Fruit fly (Drosophila melanogaster) whole organism, embryonic: ENCODE results near the gene Nadsyn.

Source experiments
- Aef1 ChIP-seq: fragments of 200-800 bp; sonication (Bioruptor generic); IDR thresholded peaks from 3 replicates; pipeline ENCODE4 v1.3.6; 2022; ENCODE audit warnings: missing biosample characterization, missing genetic modification characterization
- CG10274 ChIP-seq: fragments of 200-800 bp; sonication (Bioruptor generic); optimal IDR thresholded peaks from 3 replicates; lab custom pipeline; 2017; ENCODE audit warnings: missing biosample characterization, mild to moderate bottlenecking, missing genetic modification characterization
- CG11696 ChIP-seq: fragments of 200-800 bp; sonication (Bioruptor generic); IDR thresholded peaks from 2 replicates; pipeline ENCODE4 v1.3.6; 2022; ENCODE audit warnings: missing biosample characterization, missing genetic modification characterization
- CG12391 ChIP-seq: fragments of 200-800 bp; sonication (Bioruptor generic); optimal IDR thresholded peaks from 3 replicates; lab custom pipeline; 2018; ENCODE audit warnings: missing biosample characterization, mild to moderate bottlenecking, missing genetic modification characterization, moderate library complexity
- CG12659 ChIP-seq: fragments of 200-800 bp; sonication (Bioruptor generic); optimal IDR thresholded peaks from 3 replicates; lab custom pipeline; 2017; ENCODE audit warnings: mild to moderate bottlenecking, missing biosample characterization, missing genetic modification reagents, missing genetic modification characterization
- CG13424 ChIP-seq: fragments of 200-800 bp; sonication (Bioruptor generic); optimal IDR thresholded peaks from 2 replicates; lab custom pipeline; 2019; ENCODE audit warnings: missing biosample characterization, mild to moderate bottlenecking, missing genetic modification characterization, moderate library complexity
- CG15269 ChIP-seq: fragments of 200-800 bp; sonication (Bioruptor generic); optimal IDR thresholded peaks from 2 replicates; lab custom pipeline; 2018; ENCODE audit warnings: missing biosample characterization, mild to moderate bottlenecking, missing genetic modification characterization, moderate library complexity
- CG18011 ChIP-seq: fragments of 200-800 bp; sonication (Bioruptor generic); optimal IDR thresholded peaks from 2 replicates; lab custom pipeline; 2017; ENCODE audit warnings: missing biosample characterization, missing genetic modification characterization, mild to moderate bottlenecking, moderate library complexity, missing genotype
- CG18619 ChIP-seq: fragments of 200-800 bp; sonication (Bioruptor generic); optimal IDR thresholded peaks from 3 replicates; lab custom pipeline; 2017; ENCODE audit warnings: missing biosample characterization, mild to moderate bottlenecking, missing genetic modification characterization
- CG2678 ChIP-seq: fragments of 200-800 bp; sonication (Bioruptor generic); optimal IDR thresholded peaks from 3 replicates; lab custom pipeline; 2019; ENCODE audit warnings: missing biosample characterization, mild to moderate bottlenecking, missing genetic modification characterization, moderate library complexity
- CG3163 ChIP-seq: fragments of 200-800 bp; sonication (Bioruptor generic); optimal IDR thresholded peaks from 3 replicates; lab custom pipeline; 2016; ENCODE audit warnings: missing biosample characterization, missing genetic modification characterization
- CG32532 ChIP-seq: fragments of 200-800 bp; sonication (Bioruptor generic); IDR thresholded peaks from 2 replicates; pipeline ENCODE4 v1.3.6; 2022; ENCODE audit warnings: missing biosample characterization, missing genetic modification characterization
- CG32772 ChIP-seq: fragments of 200-800 bp; sonication (Bioruptor generic); IDR thresholded peaks from 2 replicates; pipeline ENCODE4 v1.3.6; 2022; ENCODE audit warnings: missing biosample characterization, missing genetic modification characterization
- CG5180 ChIP-seq: fragments of 200-800 bp; sonication (Bioruptor generic); optimal IDR thresholded peaks from 3 replicates; lab custom pipeline; 2017; ENCODE audit warnings: missing biosample characterization, missing genetic modification characterization, mild to moderate bottlenecking, moderate library complexity, missing genetic modification reagents
- CG6683 ChIP-seq: fragments of 200-800 bp; sonication (Bioruptor generic); optimal IDR thresholded peaks from 2 replicates; lab custom pipeline; 2017; ENCODE audit warnings: missing biosample characterization, mild to moderate bottlenecking, missing genetic modification characterization, missing genetic modification reagents
- CG6854 ChIP-seq: fragments of 200-800 bp; sonication (Bioruptor generic); optimal IDR thresholded peaks from 3 replicates; lab custom pipeline; 2017; ENCODE audit warnings: missing biosample characterization, mild to moderate bottlenecking, missing genetic modification characterization
- CG7271 ChIP-seq: fragments of 200-800 bp; sonication (Bioruptor generic); optimal IDR thresholded peaks from 2 replicates; lab custom pipeline; 2018; ENCODE audit warnings: missing biosample characterization, mild to moderate bottlenecking, missing genetic modification characterization, moderate library complexity
- CG7556 ChIP-seq: fragments of 200-800 bp; sonication (Bioruptor generic); optimal IDR thresholded peaks from 2 replicates; lab custom pipeline; 2017; ENCODE audit warnings: missing biosample characterization, mild to moderate bottlenecking, missing genetic modification characterization
- CG9817 ChIP-seq: fragments of 200-800 bp; sonication (Bioruptor generic); optimal IDR thresholded peaks from 2 replicates; lab custom pipeline; 2018; ENCODE audit warnings: missing biosample characterization, mild to moderate bottlenecking, missing genetic modification characterization, moderate library complexity
- CG9876 ChIP-seq: fragments of 200-800 bp; sonication (Bioruptor generic); optimal IDR thresholded peaks from 2 replicates; lab custom pipeline; 2016; ENCODE audit warnings: missing biosample characterization, missing genetic modification characterization
- Chrac-16 ChIP-seq: fragments of 200-800 bp; sonication (Bioruptor generic); optimal IDR thresholded peaks from 3 replicates; lab custom pipeline; 2016; ENCODE audit warnings: missing biosample characterization, missing genetic modification characterization
- Ets97D ChIP-seq: fragments of 200-800 bp; sonication (Bioruptor generic); optimal IDR thresholded peaks from 3 replicates; lab custom pipeline; 2016; ENCODE audit warnings: missing biosample characterization, missing genetic modification characterization
- Gug ChIP-seq: fragments of 200-800 bp; sonication (Bioruptor generic); IDR thresholded peaks from 4 replicates; pipeline ENCODE4 v1.3.6; 2022; ENCODE audit warnings: missing biosample characterization, missing genetic modification characterization
- Hsf ChIP-seq: fragments of 200-800 bp; sonication (Bioruptor generic); optimal IDR thresholded peaks from 3 replicates; lab custom pipeline; 2016; ENCODE audit warnings: missing biosample characterization, missing genetic modification characterization
- Lpt ChIP-seq: fragments of >200 bp; optimal IDR thresholded peaks from 2 replicates; lab custom pipeline; 2018; ENCODE audit warnings: missing biosample characterization, missing genetic modification characterization
- MESR4 ChIP-seq: fragments of 200-800 bp; sonication (Bioruptor generic); optimal IDR thresholded peaks from 2 replicates; lab custom pipeline; 2018; ENCODE audit warnings: missing biosample characterization, mild to moderate bottlenecking, missing genetic modification characterization, moderate library complexity
- NFAT ChIP-seq: fragments of 200-800 bp; sonication (Bioruptor generic); IDR thresholded peaks from 2 replicates; pipeline ENCODE4 v1.3.6; 2022; ENCODE audit warnings: missing biosample characterization, missing genetic modification characterization
- Xbp1 ChIP-seq: fragments of 200-800 bp; sonication (Bioruptor generic); optimal IDR thresholded peaks from 3 replicates; lab custom pipeline; 2016; ENCODE audit warnings: missing biosample characterization, mild to moderate bottlenecking, missing genetic modification characterization
- YL-1 ChIP-seq: fragments of 200-800 bp; sonication (Bioruptor generic); optimal IDR thresholded peaks from 3 replicates; lab custom pipeline; 2017; ENCODE audit warnings: missing biosample characterization, mild to moderate bottlenecking, missing genetic modification characterization
- aop ChIP-seq: fragments of 200-800 bp; sonication (Bioruptor generic); IDR thresholded peaks from 2 replicates; pipeline ENCODE4 v1.3.6; 2022; ENCODE audit warnings: missing biosample characterization, missing genetic modification characterization
- ara ChIP-seq: fragments of 200-800 bp; sonication (Bioruptor generic); IDR thresholded peaks from 2 replicates; pipeline ENCODE4 v1.3.6; 2022; ENCODE audit warnings: missing biosample characterization, missing genetic modification characterization
- bbx ChIP-seq: fragments of 200-800 bp; sonication (Bioruptor generic); IDR thresholded peaks from 2 replicates; pipeline ENCODE4 v1.3.6; 2022; ENCODE audit warnings: missing biosample characterization, missing genetic modification characterization; ENCODE audit not compliant: partially characterized antibody
- bsh ChIP-seq, 2 experiments: fragments of 200-800 bp; sonication (Bioruptor generic); optimal IDR thresholded peaks; 2 replicates each; lab custom pipeline; 2017 to 2018; ENCODE audit warnings: mild to moderate bottlenecking in 2 of 2, missing biosample characterization in 2 of 2, missing genetic modification characterization in 2 of 2, moderate library complexity in 1 of 2
- chm ChIP-seq: fragments of 200-800 bp; sonication (Bioruptor generic); IDR thresholded peaks from 2 replicates; pipeline ENCODE4 v1.3.6; 2022; ENCODE audit warnings: missing biosample characterization, missing genetic modification characterization
- esg ChIP-seq: fragments of 200-800 bp; sonication (Bioruptor generic); conservative IDR thresholded peaks from 2 replicates; pipeline ENCODE4 v1.3.6; 2022; ENCODE audit warnings: missing biosample characterization, missing genetic modification characterization
- exex ChIP-seq: fragments of 200-800 bp; sonication (Bioruptor generic); optimal IDR thresholded peaks from 4 replicates; lab custom pipeline; 2018; ENCODE audit warnings: missing biosample characterization, mild to moderate bottlenecking, missing genetic modification characterization, moderate library complexity
- fd64A ChIP-seq: fragments of 200-800 bp; sonication (Bioruptor generic); optimal IDR thresholded peaks from 3 replicates; lab custom pipeline; 2018; ENCODE audit warnings: missing biosample characterization, mild to moderate bottlenecking, missing genetic modification characterization
- gfzf ChIP-seq: fragments of 200-800 bp; sonication (Bioruptor generic); optimal IDR thresholded peaks from 2 replicates; lab custom pipeline; 2016; ENCODE audit warnings: missing biosample characterization, mild to moderate bottlenecking, missing genetic modification characterization, moderate library complexity
- kni ChIP-seq: fragments of 200-800 bp; sonication (Bioruptor generic); optimal IDR thresholded peaks from 3 replicates; lab custom pipeline; 2017; ENCODE audit warnings: mild to moderate bottlenecking, missing biosample characterization, missing genetic modification reagents, missing genetic modification characterization
- lbe ChIP-seq: fragments of 200-800 bp; sonication (Bioruptor generic); optimal IDR thresholded peaks from 2 replicates; lab custom pipeline; 2016; ENCODE audit warnings: missing biosample characterization, mild to moderate bottlenecking, missing genetic modification characterization
- lov ChIP-seq, 2 experiments: fragments of 200-800 bp in 1 of 2; fragments of >200 bp in 1 of 2; sonication (Bioruptor generic) in 1 of 2; IDR thresholded peaks in 1 of 2; optimal IDR thresholded peaks in 1 of 2; 2 replicates in 1 of 2; 3 replicates in 1 of 2; pipeline versions ENCODE4 v1.3.6 to Lab custom; 2017 to 2022; ENCODE audit warnings: missing biosample characterization in 1 of 2, missing genetic modification characterization in 1 of 2
- mam ChIP-seq: fragments of 200-800 bp; sonication (Bioruptor generic); optimal IDR thresholded peaks from 3 replicates; lab custom pipeline; 2016; ENCODE audit warnings: missing biosample characterization, missing genetic modification characterization
- odd ChIP-seq: fragments of 200-800 bp; sonication (Bioruptor generic); optimal IDR thresholded peaks from 2 replicates; lab custom pipeline; 2017; ENCODE audit warnings: missing biosample characterization, mild to moderate bottlenecking, missing genetic modification characterization
- pfk ChIP-seq: fragments of 200-800 bp; sonication (Bioruptor generic); optimal IDR thresholded peaks from 2 replicates; lab custom pipeline; 2018; ENCODE audit warnings: missing biosample characterization, mild to moderate bottlenecking, missing genetic modification characterization, moderate library complexity
- prd ChIP-seq, 3 experiments: fragments of >200 bp in 2 of 3; fragments of 200-800 bp in 1 of 3; sonication (Bioruptor generic) in 1 of 3; optimal IDR thresholded peaks in 2 of 3; IDR thresholded peaks in 1 of 3; 2 replicates in 2 of 3; 3 replicates in 1 of 3; pipeline versions ENCODE4 v1.3.6 to Lab custom; 2017 to 2022; ENCODE audit warnings: missing biosample characterization in 1 of 3, missing genetic modification characterization in 1 of 3
- vvl ChIP-seq: fragments of 200-800 bp; sonication (Bioruptor generic); IDR thresholded peaks from 2 replicates; pipeline ENCODE4 v1.3.6; 2022; ENCODE audit warnings: missing biosample characterization, missing genetic modification characterization
- wdn ChIP-seq: fragments of 200-800 bp; sonication (Bioruptor generic); IDR thresholded peaks from 2 replicates; pipeline ENCODE4 v1.3.6; 2022; ENCODE audit warnings: missing biosample characterization, missing genetic modification characterization
- zen ChIP-seq: fragments of 200-800 bp; sonication (Bioruptor generic); optimal IDR thresholded peaks from 3 replicates; lab custom pipeline; 2018; ENCODE audit warnings: missing biosample characterization, mild to moderate bottlenecking, missing genetic modification characterization, moderate library complexity

The Nadsyn gene

dm6 chrX:13756776-13757312 is 38.8 kb upstream of the Nadsyn start, which contains the start of the genes CG32625 and Rtc1 (continued):
- TF ChIP-seq CG12659 (GFP tag; lab: Kevin White, UChicago) (peak; percentile 66), Xbp1 (GFP tag; lab: Kevin White, UChicago) (peak; percentile 43), CG7271 (tag; lab: Kevin White, UChicago) (no peak), CG15269 (tag; lab: Kevin White, UChicago) (peak; percentile 68), Chrac-16 (GFP tag; lab: Kevin White, UChicago) (peak; percentile 37), mam (GFP tag; lab: Kevin White, UChicago) (no peak), Hsf (GFP tag; lab: Kevin White, UChicago) (peak; percentile 28), CG6854 (GFP tag; lab: Kevin White, UChicago) (no peak), CG13424 (tag; lab: Kevin White, UChicago) (peak; percentile 60), wdn (GFP tag; lab: Robert Waterston, UW) (no peak), lov (optimal IDR thresholded peaks at IDR 0.05; lab: Kevin White, UChicago) (no peak), lov (GFP tag; IDR thresholded peaks at IDR 0.05; lab: Robert Waterston, UW) (no peak), CG10274 (GFP tag; lab: Kevin White, UChicago) (peak; percentile 8), Gug (no peak), CG3163 (GFP tag; lab: Kevin White, UChicago) (no peak), pfk (no peak), zen (tag; lab: Kevin White, UChicago) (peak; percentile 24), fd64A (GFP tag; lab: Kevin White, UChicago) (no peak), kni (no peak), CG9817 (tag; lab: Kevin White, UChicago) (peak; percentile 53), bbx (GFP tag; lab: Robert Waterston, UW) (peak; percentile 45), Lpt (no peak), exex (tag; lab: Kevin White, UChicago) (peak; percentile 24), CG32772 (GFP tag; lab: Robert Waterston, UW) (no peak), bsh (GFP tag; optimal IDR thresholded peaks at IDR 0.05; lab: Kevin White, UChicago) (peak in 1 of 2 experiments; percentile 49), CG6683 (GFP tag; lab: Kevin White, UChicago) (peak; percentile 1), chm (GFP tag; lab: Robert Waterston, UW) (0 out of 2 replicates have a peak, but pooled peaks have one; percentile 24), MESR4 (GFP tag; lab: Kevin White, UChicago) (peak; percentile 29), CG18619 (no peak), esg (GFP tag; lab: Robert Waterston, UW) (no peak), Aef1 (peak; percentile 42; the same call in 1 of the 3 replicates), lbe (GFP tag; lab: Kevin White, UChicago) (peak; percentile 37), ara (peak; percentile 48; the same call in 1 of the 2 replicates), CG5180 (GFP tag; lab: Kevin White, UChicago) (no peak), prd (optimal IDR thresholded peaks at IDR 0.05; lab: Kevin White, UChicago) (no peak), prd (GFP tag; IDR thresholded peaks at IDR 0.05; lab: Robert Waterston, UW) (peak; percentile 53; the same call in 2 of the 3 replicates), gfzf (GFP tag; lab: Kevin White, UChicago) (peak; percentile 50), CG2678 (tag; lab: Kevin White, UChicago) (peak; percentile 62), NFAT (GFP tag; lab: Robert Waterston, UW) (no peak), CG11696 (GFP tag; lab: Robert Waterston, UW) (no peak), CG18011 (peak; percentile 40), CG7556 (GFP tag; lab: Kevin White, UChicago) (peak; percentile 41), CG12391 (tag; lab: Kevin White, UChicago) (peak; percentile 75), Ets97D (GFP tag; lab: Kevin White, UChicago) (peak; percentile 40), CG9876 (GFP tag; lab: Kevin White, UChicago) (no peak), vvl (GFP tag; lab: Robert Waterston, UW) (peak; percentile 77), aop (GFP tag; lab: Robert Waterston, UW) (no peak), odd (GFP tag; lab: Kevin White, UChicago) (peak; percentile 8), YL-1 (GFP tag; lab: Kevin White, UChicago) (peak; percentile 40), CG32532 (peak; percentile 61)
